Fruit fly (Drosophila melanogaster) whole organism, prepupa: ENCODE data around the gene CG33230.

Experiments used
- Blimp-1 ChIP-seq: fragments of 200-800 bp; sonication (Bioruptor generic); optimal IDR thresholded peaks from 3 replicates; lab custom pipeline; 2017; ENCODE audit warnings: missing biosample characterization, missing genetic modification characterization, mild to moderate bottlenecking, moderate library complexity, missing genetic modification reagents
- CG10631 ChIP-seq: fragments of 200-800 bp; sonication (Bioruptor generic); optimal IDR thresholded peaks from 2 replicates; lab custom pipeline; 2016; ENCODE audit warnings: missing biosample characterization, missing genetic modification characterization
- CG10669 ChIP-seq: fragments of 200-800 bp; sonication (Bioruptor generic); optimal IDR thresholded peaks from 3 replicates; lab custom pipeline; 2018; ENCODE audit warnings: missing biosample characterization, mild to moderate bottlenecking, missing genetic modification characterization, moderate library complexity
- CG11294 ChIP-seq: fragments of 200-800 bp; sonication (Bioruptor generic); IDR thresholded peaks from 2 replicates; pipeline ENCODE4 v1.3.6; 2022; ENCODE audit warnings: missing biosample characterization, missing genetic modification characterization
- CG11762 ChIP-seq: fragments of 200-800 bp; sonication (Bioruptor generic); optimal IDR thresholded peaks from 3 replicates; lab custom pipeline; 2016; ENCODE audit warnings: missing biosample characterization, missing genetic modification characterization; ENCODE audit not compliant: insufficient read depth
- CG11902 ChIP-seq: fragments of 200-800 bp; sonication (Bioruptor generic); optimal IDR thresholded peaks from 3 replicates; lab custom pipeline; 2016; ENCODE audit warnings: missing biosample characterization, missing genetic modification characterization
- CG1621 ChIP-seq: fragments of 200-800 bp; sonication (Bioruptor generic); optimal IDR thresholded peaks from 3 replicates; lab custom pipeline; 2018; ENCODE audit warnings: missing biosample characterization, mild to moderate bottlenecking, missing genetic modification characterization
- CG16779 ChIP-seq: fragments of 200-800 bp; sonication (Bioruptor generic); optimal IDR thresholded peaks from 3 replicates; lab custom pipeline; 2017; ENCODE audit warnings: missing biosample characterization, mild to moderate bottlenecking, missing genetic modification characterization
- CG3032 ChIP-seq: fragments of 200-800 bp; optimal IDR thresholded peaks from 2 replicates; lab custom pipeline; 2019; ENCODE audit warnings: missing biosample characterization, mild to moderate bottlenecking, missing genetic modification characterization, moderate library complexity
- CG31627 ChIP-seq: fragments of 200-800 bp; sonication (Bioruptor generic); optimal IDR thresholded peaks from 3 replicates; lab custom pipeline; 2016; ENCODE audit warnings: missing biosample characterization, missing genetic modification characterization
- CG32006 ChIP-seq: fragments of 200-800 bp; sonication (Bioruptor generic); optimal IDR thresholded peaks from 3 replicates; lab custom pipeline; 2017; ENCODE audit warnings: missing biosample characterization, mild to moderate bottlenecking, missing genetic modification characterization
- CG34406 ChIP-seq: fragments of 200-800 bp; sonication (Bioruptor generic); optimal IDR thresholded peaks from 3 replicates; lab custom pipeline; 2016; ENCODE audit warnings: missing biosample characterization, missing genetic modification characterization
- CG3919 ChIP-seq: fragments of 200-800 bp; sonication (Bioruptor generic); optimal IDR thresholded peaks from 3 replicates; lab custom pipeline; 2016; ENCODE audit warnings: missing biosample characterization, missing genetic modification characterization
- CG4318 ChIP-seq: fragments of 200-800 bp; sonication (Bioruptor generic); optimal IDR thresholded peaks from 3 replicates; lab custom pipeline; 2017; ENCODE audit warnings: missing biosample characterization, mild to moderate bottlenecking, missing genetic modification characterization
- CG6163 ChIP-seq: fragments of 200-800 bp; sonication (Bioruptor generic); IDR thresholded peaks from 3 replicates; pipeline ENCODE4 v1.3.6; 2022; ENCODE audit warnings: missing biosample characterization, missing genetic modification characterization
- CG6276 ChIP-seq: fragments of 200-800 bp; sonication (Bioruptor generic); optimal IDR thresholded peaks from 2 replicates; lab custom pipeline; 2017; ENCODE audit warnings: missing biosample characterization, mild to moderate bottlenecking, missing genetic modification characterization
- CG6792 ChIP-seq: fragments of 200-800 bp; sonication (Bioruptor generic); optimal IDR thresholded peaks from 3 replicates; lab custom pipeline; 2016; ENCODE audit warnings: missing biosample characterization, missing genetic modification characterization
- CG6808 ChIP-seq: fragments of 200-800 bp; sonication (Bioruptor generic); optimal IDR thresholded peaks from 3 replicates; lab custom pipeline; 2017; ENCODE audit warnings: missing biosample characterization, missing genetic modification characterization, mild to moderate bottlenecking, moderate library complexity, missing genetic modification reagents
- CG6854 ChIP-seq: fragments of 200-800 bp; sonication (Bioruptor generic); optimal IDR thresholded peaks from 2 replicates; lab custom pipeline; 2017; ENCODE audit warnings: missing biosample characterization, mild to moderate bottlenecking, missing genetic modification characterization
- CG7368 ChIP-seq: fragments of 200-800 bp; sonication (Bioruptor generic); optimal IDR thresholded peaks from 3 replicates; lab custom pipeline; 2016; ENCODE audit warnings: missing biosample characterization, missing genetic modification characterization
- CG8119 ChIP-seq: fragments of 200-800 bp; sonication (Bioruptor generic); IDR thresholded peaks from 3 replicates; pipeline ENCODE4 v1.3.6; 2022; ENCODE audit warnings: missing biosample characterization, missing genetic modification characterization
- CG8319 ChIP-seq: fragments of 200-800 bp; sonication (Bioruptor generic); optimal IDR thresholded peaks from 3 replicates; lab custom pipeline; 2016; ENCODE audit warnings: missing biosample characterization, missing genetic modification characterization
- CG8632 ChIP-seq: fragments of 200-800 bp; sonication (Bioruptor generic); optimal IDR thresholded peaks from 3 replicates; lab custom pipeline; 2016; ENCODE audit warnings: missing biosample characterization, missing genetic modification characterization
- CG9139 ChIP-seq: fragments of 200-800 bp; sonication (Bioruptor generic); optimal IDR thresholded peaks from 3 replicates; lab custom pipeline; 2017; ENCODE audit warnings: missing biosample characterization, mild to moderate bottlenecking, missing genetic modification characterization
- Eip75B ChIP-seq: fragments of 200-800 bp; sonication (Bioruptor generic); optimal IDR thresholded peaks from 3 replicates; lab custom pipeline; 2016; ENCODE audit warnings: missing biosample characterization, missing genetic modification characterization
- Eip78C ChIP-seq: fragments of 200-800 bp; sonication (Bioruptor generic); peaks from one replicate; lab custom pipeline; 2016; ENCODE audit warnings: missing biosample characterization, missing genetic modification characterization
- Eip93F ChIP-seq: fragments of 200-800 bp; sonication (Bioruptor generic); optimal IDR thresholded peaks from 2 replicates; lab custom pipeline; 2016; ENCODE audit warnings: missing biosample characterization, mild to moderate bottlenecking, missing genetic modification characterization
- Ets21C ChIP-seq: fragments of 200-800 bp; sonication (Bioruptor generic); optimal IDR thresholded peaks from 3 replicates; lab custom pipeline; 2016; ENCODE audit warnings: missing biosample characterization, missing genetic modification characterization
- Ets96B ChIP-seq: fragments of 200-800 bp; optimal IDR thresholded peaks from 2 replicates; lab custom pipeline; 2019; ENCODE audit warnings: missing biosample characterization, mild to moderate bottlenecking, missing genetic modification characterization, moderate library complexity
- Hr38 ChIP-seq: sonication (Bioruptor generic); optimal IDR thresholded peaks from 2 replicates; lab custom pipeline; 2016; ENCODE audit warnings: missing biosample characterization, missing genetic modification characterization
- Hr39 ChIP-seq: fragments of 200-800 bp; sonication (Bioruptor generic); optimal IDR thresholded peaks from 2 replicates; lab custom pipeline; 2016; ENCODE audit warnings: missing biosample characterization, missing genetic modification characterization
- Hr4 ChIP-seq: fragments of 200-800 bp; sonication (Bioruptor generic); optimal IDR thresholded peaks from 3 replicates; lab custom pipeline; 2016; ENCODE audit warnings: missing biosample characterization, missing genetic modification characterization
- Met ChIP-seq: fragments of 200-800 bp; sonication (Bioruptor generic); optimal IDR thresholded peaks from 3 replicates; lab custom pipeline; 2016; ENCODE audit warnings: missing biosample characterization, missing genetic modification characterization
- OdsH ChIP-seq: fragments of 200-800 bp; sonication (Bioruptor generic); optimal IDR thresholded peaks from 3 replicates; lab custom pipeline; 2016; ENCODE audit warnings: missing biosample characterization, missing genetic modification characterization
- Smox ChIP-seq: fragments of 200-800 bp; sonication (Bioruptor generic); optimal IDR thresholded peaks from 3 replicates; lab custom pipeline; 2016; ENCODE audit warnings: missing biosample characterization, missing genetic modification characterization
- Sox102F ChIP-seq: fragments of 200-800 bp; sonication (Bioruptor generic); optimal IDR thresholded peaks from 2 replicates; lab custom pipeline; 2016; ENCODE audit warnings: missing biosample characterization, mild to moderate bottlenecking, missing genetic modification characterization
- Sox15 ChIP-seq: fragments of 200-800 bp; sonication (Bioruptor generic); optimal IDR thresholded peaks from 3 replicates; lab custom pipeline; 2016; ENCODE audit warnings: missing biosample characterization, missing genetic modification characterization
- achi ChIP-seq: fragments of 200-800 bp; sonication (Bioruptor generic); optimal IDR thresholded peaks from 3 replicates; lab custom pipeline; 2016; ENCODE audit warnings: missing biosample characterization, missing genetic modification characterization
- acj6 ChIP-seq: fragments of 200-800 bp; sonication (Bioruptor generic); optimal IDR thresholded peaks from 3 replicates; lab custom pipeline; 2016; ENCODE audit warnings: missing biosample characterization, missing genetic modification characterization
- dac ChIP-seq: fragments of 200-800 bp; sonication (Bioruptor generic); optimal IDR thresholded peaks from 2 replicates; lab custom pipeline; 2017; ENCODE audit warnings: missing biosample characterization, mild to moderate bottlenecking, missing genetic modification characterization
- dsx ChIP-seq: fragments of 200-800 bp; optimal IDR thresholded peaks from 3 replicates; lab custom pipeline; 2019; ENCODE audit warnings: missing biosample characterization, mild to moderate bottlenecking, missing genetic modification characterization, moderate library complexity; ENCODE audit not compliant: poor library complexity, severe bottlenecking
- esn ChIP-seq: fragments of 200-800 bp; sonication (Bioruptor generic); optimal IDR thresholded peaks from 2 replicates; lab custom pipeline; 2016; ENCODE audit warnings: missing biosample characterization, mild to moderate bottlenecking, missing genetic modification characterization, moderate library complexity
- fd59A ChIP-seq: fragments of 200-800 bp; sonication (Bioruptor generic); optimal IDR thresholded peaks from 2 replicates; lab custom pipeline; 2017; ENCODE audit warnings: missing biosample characterization, mild to moderate bottlenecking, missing genetic modification characterization, missing genetic modification reagents
- fkh ChIP-seq: fragments of 200-800 bp; sonication (Bioruptor generic); optimal IDR thresholded peaks from 3 replicates; lab custom pipeline; 2017; ENCODE audit warnings: missing biosample characterization, mild to moderate bottlenecking, missing genetic modification characterization, moderate library complexity
- net ChIP-seq: fragments of 200-800 bp; sonication (Bioruptor generic); optimal IDR thresholded peaks from 3 replicates; lab custom pipeline; 2016; ENCODE audit warnings: missing biosample characterization, missing genetic modification characterization
- pdm3 ChIP-seq: fragments of 200-800 bp; sonication (Bioruptor generic); optimal IDR thresholded peaks from 3 replicates; lab custom pipeline; 2016; ENCODE audit warnings: missing biosample characterization, missing genetic modification characterization
- salr ChIP-seq, 2 experiments: fragments of 200-800 bp; sonication (Bioruptor generic); optimal IDR thresholded peaks; 3 replicates each; lab custom pipeline; 2016 to 2018; ENCODE audit warnings: missing biosample characterization in 2 of 2, missing genetic modification characterization in 2 of 2, mild to moderate bottlenecking in 1 of 2
- svp ChIP-seq: fragments of 200-800 bp; sonication (Bioruptor generic); peaks from one replicate; lab custom pipeline; 2016; ENCODE audit warnings: missing biosample characterization, missing genetic modification characterization
- topi ChIP-seq: fragments of 200-800 bp; sonication (Bioruptor generic); optimal IDR thresholded peaks from 3 replicates; lab custom pipeline; 2016; ENCODE audit warnings: missing biosample characterization, missing genetic modification characterization
- vri ChIP-seq: fragments of 200-800 bp; sonication (Bioruptor generic); optimal IDR thresholded peaks from 3 replicates; lab custom pipeline; 2016; ENCODE audit warnings: missing biosample characterization, mild to moderate bottlenecking, missing genetic modification characterization

CG33230 gene

DNA sequence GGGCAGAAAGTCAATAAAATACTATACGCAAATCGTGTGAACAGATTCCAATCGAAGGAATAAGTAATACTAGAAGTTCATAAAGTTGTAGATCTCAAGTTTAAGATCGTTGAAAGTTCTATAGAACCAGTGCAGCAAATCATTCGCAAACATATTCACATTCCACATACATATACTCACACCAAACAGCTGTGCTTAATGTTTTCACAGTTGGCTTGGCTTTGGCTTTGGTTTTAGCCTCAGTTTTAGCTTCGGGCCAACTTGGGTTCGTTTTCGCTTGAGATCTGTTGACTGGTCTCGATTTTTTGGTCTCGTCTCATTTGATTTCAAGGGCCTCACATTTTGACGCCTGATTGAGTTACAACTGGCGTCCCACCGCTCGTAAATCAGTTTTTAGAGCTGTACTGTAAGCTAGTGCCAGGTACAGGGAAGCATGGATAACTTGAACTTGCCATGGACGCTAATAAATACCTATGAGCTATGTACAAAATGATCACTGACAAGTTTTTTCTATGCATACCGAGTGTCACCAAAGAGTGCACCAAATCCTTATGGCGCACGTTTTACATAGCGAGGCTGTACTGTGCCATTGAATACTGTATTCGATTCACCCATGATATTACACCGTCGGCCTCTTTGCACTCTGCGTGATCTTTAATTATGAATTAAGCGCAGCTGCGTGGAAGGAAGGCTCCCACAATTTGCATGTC is 30.9 kb upstream of the CG33230 start:
- TF ChIP-seq Hr39 (GFP tag; lab: Kevin White, UChicago) (peak; percentile 91), Sox102F (GFP tag; lab: Kevin White, UChicago) (peak; percentile 82), CG11902 (peak; percentile 89), CG10631 (GFP tag; lab: Kevin White, UChicago) (peak; percentile 82), Smox (GFP tag; lab: Kevin White, UChicago) (peak; percentile 76), CG6854 (GFP tag; lab: Kevin White, UChicago) (peak; percentile 18), CG8319 (peak; percentile 82), CG3032 (tag; lab: Kevin White, UChicago) (peak; percentile 84), CG10669 (GFP tag; lab: Kevin White, UChicago) (peak; percentile 85), CG11762 (GFP tag; lab: Kevin White, UChicago) (peak; percentile 66), salr (GFP tag; optimal IDR thresholded peaks at IDR 0.05; lab: Kevin White, UChicago) (peak; percentile 41 to 84), pdm3 (GFP tag; lab: Kevin White, UChicago) (peak; percentile 90), Sox15 (GFP tag; lab: Kevin White, UChicago) (peak; percentile 90), Met (peak; percentile 81), Eip78C (GFP tag; lab: Kevin White, UChicago) (peak; percentile 93), CG9139 (GFP tag; lab: Kevin White, UChicago) (peak; percentile 79), vri (GFP tag; lab: Kevin White, UChicago) (peak; percentile 51), Hr4 (GFP tag; lab: Kevin White, UChicago) (peak; percentile 80), CG6792 (peak; percentile 83), CG6163 (GFP tag; lab: Robert Waterston, UW) (peak; percentile 93), CG6808 (GFP tag; lab: Kevin White, UChicago) (peak; percentile 83), CG8632 (GFP tag; lab: Kevin White, UChicago) (peak; percentile 85), CG4318 (GFP tag; lab: Kevin White, UChicago) (peak; percentile 36), dac (peak; percentile 26), fd59A (peak; percentile 81), CG32006 (GFP tag; lab: Kevin White, UChicago) (peak; percentile 75), CG7368 (peak; percentile 85), CG31627 (GFP tag; lab: Kevin White, UChicago) (peak; percentile 91), CG34406 (peak; percentile 84), Eip93F (GFP tag; lab: Kevin White, UChicago) (no peak), svp (GFP tag; lab: Kevin White, UChicago) (peak; percentile 96), Ets21C (GFP tag; lab: Kevin White, UChicago) (peak; percentile 81), net (GFP tag; lab: Kevin White, UChicago) (peak; percentile 79), CG8119 (GFP tag; lab: Robert Waterston, UW) (peak; percentile 55; the same call in 2 of the 3 replicates), CG1621 (tag; lab: Kevin White, UChicago) (peak; percentile 88), topi (GFP tag; lab: Kevin White, UChicago) (peak; percentile 81), fkh (GFP tag; lab: Kevin White, UChicago) (no peak), CG3919 (GFP tag; lab: Kevin White, UChicago) (peak; percentile 88), CG16779 (tag; lab: Kevin White, UChicago) (peak; percentile 63), Blimp-1 (no peak), dsx (peak; percentile 81), CG6276 (GFP tag; lab: Kevin White, UChicago) (peak; percentile 54), achi (peak; percentile 76), acj6 (GFP tag; lab: Kevin White, UChicago) (peak; percentile 86), Hr38 (GFP tag; lab: Kevin White, UChicago) (no peak), CG11294 (0 out of 2 replicates have a peak, but pooled peaks have one; percentile 39), Eip75B (GFP tag; lab: Kevin White, UChicago) (peak; percentile 86), Ets96B (tag; lab: Kevin White, UChicago) (peak; percentile 82), esn (GFP tag; lab: Kevin White, UChicago) (peak; percentile 84), OdsH (GFP tag; lab: Kevin White, UChicago) (peak; percentile 87)
